Worm (Caenorhabditis elegans): ENCODE results near the gene Y75B8A.8.

ce11 chrIII:12186111-12186510 is 25.6 kb downstream of the Y75B8A.8 start, which contains the start of gene lury-1:
- TF ChIP-seq Y53G8AR.9 (GFP tag; conservative IDR thresholded peaks at IDR 0.05) (no peak), hlh-12 (tag; optimal IDR thresholded peaks at IDR 0.05) (no peak), F10E7.11 (tag; optimal IDR thresholded peaks at IDR 0.05) (no peak), pha-4 (tag; optimal IDR thresholded peaks at IDR 0.05) (no peak), ccch-3 (GFP tag; optimal IDR thresholded peaks at IDR 0.05) (no peak), egrh-3 (GFP tag; IDR thresholded peaks at IDR 0.05) (no peak), madf-3 (GFP tag; IDR thresholded peaks at IDR 0.05) (no peak), unc-62 (GFP tag; optimal IDR thresholded peaks at IDR 0.05) (no peak), ztf-3 (GFP tag; optimal IDR thresholded peaks at IDR 0.05) (no peak)

All from whole organism, young adult.